Fruit fly (Drosophila melanogaster) Kc167 (cell line): ENCODE results near the gene CG4042.

ENCODE experiments used
- Myc ChIP-seq: fragments of >200 bp; optimal IDR thresholded peaks from 2 replicates; lab custom pipeline; 2017; ENCODE audit warnings: missing external identifiers
- Sin3A ChIP-seq: fragments of >200 bp; optimal IDR thresholded peaks from 2 replicates; lab custom pipeline; 2018; ENCODE audit warnings: missing external identifiers
- h ChIP-seq: fragments of >200 bp; optimal IDR thresholded peaks from 3 replicates; lab custom pipeline; 2018; ENCODE audit warnings: missing external identifiers
- insv ChIP-seq: fragments of >200 bp; optimal IDR thresholded peaks from 3 replicates; lab custom pipeline; 2018; ENCODE audit warnings: missing external identifiers
- psq ChIP-seq: fragments of >200 bp; optimal IDR thresholded peaks from 2 replicates; lab custom pipeline; 2017; ENCODE audit warnings: missing external identifiers
- ttk ChIP-seq: sonication (Bioruptor generic); optimal IDR thresholded peaks from 2 replicates; lab custom pipeline; 2017; ENCODE audit warnings: missing external identifiers

CG4042 gene

DNA sequence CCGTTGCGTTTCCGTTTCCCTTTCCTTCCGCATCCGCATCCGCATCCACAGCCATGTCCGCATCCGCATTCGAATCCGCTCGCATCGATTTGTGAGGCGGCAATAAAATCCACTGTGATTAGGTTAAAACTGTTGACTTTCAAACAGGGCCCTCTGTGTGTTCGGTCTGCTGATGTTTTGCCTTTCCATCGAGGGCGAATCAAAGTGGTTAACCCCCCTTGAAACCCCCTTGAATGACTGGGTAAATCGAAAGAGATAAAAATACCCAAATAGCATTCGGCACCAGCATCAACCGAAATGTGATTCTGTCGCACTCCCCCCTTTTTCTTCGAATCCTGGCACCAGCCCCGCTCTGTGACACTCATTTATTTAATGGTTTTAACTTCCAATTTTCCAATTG lies 18.3 kb downstream of the CG4042 start:
- TF ChIP-seq insv (lab: Kevin White, UChicago) = no peak
- no peak for TF ChIP-seq psq (lab: Kevin White, UChicago)
- TF ChIP-seq h (lab: Kevin White, UChicago) = no peak
- TF ChIP-seq ttk (lab: Kevin White, UChicago) = no peak
- TF ChIP-seq Sin3A (lab: Kevin White, UChicago) = no peak
- TF ChIP-seq Myc (lab: Kevin White, UChicago) = no peak

DNA sequence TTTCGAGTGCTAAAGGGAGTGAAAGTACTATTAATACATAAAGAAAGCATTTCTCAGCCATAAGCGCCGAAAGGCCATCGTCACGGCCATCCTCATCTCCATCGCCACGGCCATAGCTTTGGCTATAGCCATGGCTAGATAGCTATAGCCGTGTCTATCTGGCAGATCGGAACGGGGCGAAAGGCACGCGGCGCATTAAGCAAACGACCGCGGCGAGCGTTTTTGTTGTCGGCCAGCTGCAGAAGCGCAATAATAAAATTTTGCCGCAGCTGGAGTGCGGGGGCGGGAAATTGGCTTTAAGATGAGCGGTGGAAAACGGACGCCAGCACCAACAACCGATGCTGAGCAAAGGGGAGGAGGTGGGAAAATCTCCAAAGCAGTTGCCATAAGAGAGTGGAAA lies 20.9 kb downstream of the CG4042 start:
- TF ChIP-seq ttk (lab: Kevin White, UChicago) (no peak), Sin3A (lab: Kevin White, UChicago) (no peak)

- TF ChIP-seq insv (lab: Kevin White, UChicago) (no peak), Myc (lab: Kevin White, UChicago) (no peak), ttk (lab: Kevin White, UChicago) (no peak), Sin3A (lab: Kevin White, UChicago) (no peak), psq (lab: Kevin White, UChicago) (no peak), h (lab: Kevin White, UChicago) (no peak)
These were observed 22.7 kb downstream of the CG4042 start for dm6 chr3L:20748577-20748976.

dm6 chr3L:20747299-20747925 lies 23.9 kb downstream of the CG4042 start:
- TF ChIP-seq insv (lab: Kevin White, UChicago) (no peak), Sin3A (lab: Kevin White, UChicago) (no peak), ttk (lab: Kevin White, UChicago) (no peak), h (lab: Kevin White, UChicago) (no peak), psq (lab: Kevin White, UChicago) (no peak), Myc (lab: Kevin White, UChicago) (no peak)

dm6 chr3L:20739414-20739813 lies 31.9 kb downstream of the CG4042 start, which contains the start of gene Gr77a:
Gene Gr77a (minus strand): TSS chr3L:20739430.
- TF ChIP-seq psq (lab: Kevin White, UChicago) (no peak), Sin3A (lab: Kevin White, UChicago) (no peak), insv (lab: Kevin White, UChicago) (no peak), Myc (lab: Kevin White, UChicago) (no peak), ttk (lab: Kevin White, UChicago) (no peak), h (lab: Kevin White, UChicago) (no peak)

DNA sequence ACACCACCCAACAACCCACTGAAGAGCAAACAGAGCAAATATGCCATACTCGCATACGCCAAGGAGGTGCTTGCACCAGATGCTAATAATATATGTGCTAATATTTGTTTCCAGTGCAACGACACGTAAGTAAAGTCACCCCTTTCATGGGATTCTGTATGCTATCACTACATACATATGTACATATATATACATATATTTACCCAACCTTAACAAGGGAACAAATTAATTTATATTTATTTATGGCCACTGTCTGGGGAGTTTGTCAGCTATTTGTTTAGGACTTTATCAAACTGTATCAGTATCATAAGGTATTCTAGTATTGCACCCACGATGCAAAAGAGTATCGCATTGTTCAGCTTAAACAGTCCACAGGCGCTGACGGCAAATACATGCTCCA lies 34.0 kb downstream of the CG4042 start:
- no peak for TF ChIP-seq Myc (lab: Kevin White, UChicago)
- no peak for TF ChIP-seq Sin3A (lab: Kevin White, UChicago)
- TF ChIP-seq insv (lab: Kevin White, UChicago) = no peak
- TF ChIP-seq h (lab: Kevin White, UChicago) = no peak
- TF ChIP-seq ttk (lab: Kevin White, UChicago) = no peak
- no peak for TF ChIP-seq psq (lab: Kevin White, UChicago)

dm6 chr3L:20736266-20736665 lies 35.0 kb downstream of the CG4042 start:
- TF ChIP-seq Sin3A (lab: Kevin White, UChicago) (no peak), Myc (lab: Kevin White, UChicago) (no peak), psq (lab: Kevin White, UChicago) (no peak), ttk (lab: Kevin White, UChicago) (no peak), insv (lab: Kevin White, UChicago) (no peak), h (lab: Kevin White, UChicago) (no peak)

DNA sequence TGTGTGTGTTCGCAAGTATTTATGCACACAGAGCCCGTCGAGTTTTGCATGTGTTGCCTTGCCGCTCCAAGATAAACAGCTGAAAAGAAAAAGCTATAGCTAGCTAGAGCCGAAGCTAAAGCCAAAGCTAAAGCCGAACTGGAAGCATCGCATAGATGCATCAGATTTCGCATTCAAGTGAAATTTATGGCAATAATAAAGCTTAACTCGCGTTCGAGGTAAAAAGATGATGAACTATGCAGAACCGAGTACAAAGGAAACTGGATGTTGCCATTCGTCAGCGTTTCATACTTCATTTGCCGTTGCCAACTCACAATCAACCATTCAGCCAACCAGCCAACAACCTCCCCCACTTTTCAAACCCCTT lies 37.1 kb downstream of the CG4042 start:
- TF ChIP-seq psq (lab: Kevin White, UChicago) = no peak
- no peak for TF ChIP-seq insv (lab: Kevin White, UChicago)

dm6 chr3L:20733530-20734257 lies 37.6 kb downstream of the CG4042 start:
- no peak for TF ChIP-seq psq (lab: Kevin White, UChicago)
- no peak for TF ChIP-seq h (lab: Kevin White, UChicago)
- TF ChIP-seq Myc (lab: Kevin White, UChicago) = no peak
- no peak for TF ChIP-seq ttk (lab: Kevin White, UChicago)
- TF ChIP-seq Sin3A (lab: Kevin White, UChicago) = no peak
- TF ChIP-seq insv (lab: Kevin White, UChicago) = no peak

dm6 chr3L:20732492-20732891 lies 38.8 kb downstream of the CG4042 start:
- TF ChIP-seq Sin3A (lab: Kevin White, UChicago) (no peak), Myc (lab: Kevin White, UChicago) (no peak), psq (lab: Kevin White, UChicago) (no peak), insv (lab: Kevin White, UChicago) (no peak), ttk (lab: Kevin White, UChicago) (no peak), h (lab: Kevin White, UChicago) (no peak)

- TF ChIP-seq h (lab: Kevin White, UChicago) = no peak
- no peak for TF ChIP-seq insv (lab: Kevin White, UChicago)
- no peak for TF ChIP-seq Sin3A (lab: Kevin White, UChicago)
- TF ChIP-seq Myc (lab: Kevin White, UChicago) = no peak
- no peak for TF ChIP-seq psq (lab: Kevin White, UChicago)
These were observed 40.7 kb downstream of the CG4042 start, which contains the start of gene CG13252 for dm6 chr3L:20730323-20731238. Gene CG13252 (plus strand): TSS chr3L:20730591.
